Worm (Caenorhabditis elegans) whole organism, L3 larva: ENCODE measurements around the gene C39B10.5.

Source experiments
- R02D3.7 ChIP-seq: fragments of 150-350 bp; optimal IDR thresholded peaks from 2 replicates; lab custom pipeline; 2014; ENCODE audit warnings: missing biosample characterization, missing genetic modification characterization
- ZK546.5 ChIP-seq: sonication (generic microtip); optimal IDR thresholded peaks from 2 replicates; lab custom pipeline; 2017; ENCODE audit warnings: missing biosample characterization, missing genetic modification characterization
- aly-2 ChIP-seq: fragments of 150-350 bp; optimal IDR thresholded peaks from 2 replicates; lab custom pipeline; 2014; ENCODE audit warnings: missing biosample characterization, missing genetic modification characterization
- ama-1 ChIP-seq: fragments of 150-350 bp; optimal IDR thresholded peaks from 2 replicates; lab custom pipeline; 2018
- ceh-16 ChIP-seq: sonication (generic microtip); optimal IDR thresholded peaks from 2 replicates; lab custom pipeline; 2017; ENCODE audit warnings: missing biosample characterization, missing genetic modification characterization
- ceh-28 ChIP-seq: fragments of 150-350 bp; optimal IDR thresholded peaks from 2 replicates; lab custom pipeline; 2014; ENCODE audit warnings: missing biosample characterization, missing genetic modification reagents, missing genetic modification characterization
- ceh-82 ChIP-seq: fragments of 150-350 bp; optimal IDR thresholded peaks from 2 replicates; lab custom pipeline; 2014; ENCODE audit warnings: missing biosample characterization, missing genetic modification characterization
- daf-12 ChIP-seq: fragments of 150-350 bp; optimal IDR thresholded peaks from 2 replicates; lab custom pipeline; 2014; ENCODE audit warnings: missing biosample characterization, missing genetic modification reagents, missing genetic modification characterization
- egl-27 ChIP-seq: sonication (generic microtip); optimal IDR thresholded peaks from 4 replicates; lab custom pipeline; 2017; ENCODE audit warnings: missing biosample characterization, missing genetic modification reagents, missing genetic modification characterization
- egl-5 ChIP-seq: fragments of 150-350 bp; optimal IDR thresholded peaks from 2 replicates; lab custom pipeline; 2017; ENCODE audit warnings: missing biosample characterization, missing genetic modification reagents, missing genetic modification characterization, inconsistent platforms
- elt-1 ChIP-seq: fragments of 150-350 bp; optimal IDR thresholded peaks from 2 replicates; lab custom pipeline; 2014; ENCODE audit warnings: missing biosample characterization, missing genetic modification characterization
- elt-2 ChIP-seq: sonication (generic microtip); optimal IDR thresholded peaks from 2 replicates; lab custom pipeline; 2016; ENCODE audit warnings: missing genetic modification reagents, mild to moderate bottlenecking, missing genetic modification characterization, missing compliant biosample characterization
- elt-3 ChIP-seq, 3 experiments: fragments of 150-350 bp in 1 of 3; sonication (generic microtip) in 2 of 3; optimal IDR thresholded peaks; 2 replicates in 2 of 3; 4 replicates in 1 of 3; lab custom pipeline; 2014 to 2017; ENCODE audit warnings: missing biosample characterization in 3 of 3, missing genetic modification characterization in 3 of 3
- fkh-10 ChIP-seq: sonication (generic microtip); optimal IDR thresholded peaks from 2 replicates; lab custom pipeline; 2017; ENCODE audit warnings: missing biosample characterization, missing genetic modification reagents, missing genetic modification characterization
- fkh-2 ChIP-seq: fragments of 150-350 bp; optimal IDR thresholded peaks from 2 replicates; lab custom pipeline; 2014; ENCODE audit warnings: missing biosample characterization, missing genetic modification reagents, missing genetic modification characterization
- fos-1 ChIP-seq: fragments of 150-350 bp; optimal IDR thresholded peaks from 2 replicates; lab custom pipeline; 2014; ENCODE audit warnings: missing biosample characterization, missing genetic modification characterization
- hmg-11 ChIP-seq: sonication (generic microtip); optimal IDR thresholded peaks from 2 replicates; lab custom pipeline; 2016; ENCODE audit warnings: missing genetic modification characterization, missing compliant biosample characterization
- jun-1 ChIP-seq: fragments of 150-350 bp; optimal IDR thresholded peaks from 2 replicates; lab custom pipeline; 2014; ENCODE audit warnings: missing biosample characterization, missing genetic modification reagents, missing genetic modification characterization
- lin-15B ChIP-seq: fragments of 150-350 bp; optimal IDR thresholded peaks from 2 replicates; lab custom pipeline; 2014; ENCODE audit warnings: missing biosample characterization, missing genetic modification characterization
- lin-39 ChIP-seq: fragments of 150-350 bp; optimal IDR thresholded peaks from 2 replicates; lab custom pipeline; 2018; ENCODE audit warnings: missing biosample characterization, missing genetic modification reagents, missing genetic modification characterization
- mdl-1 ChIP-seq: fragments of 150-350 bp; optimal IDR thresholded peaks from 2 replicates; lab custom pipeline; 2014; ENCODE audit warnings: missing biosample characterization, missing genetic modification characterization
- nfya-1 ChIP-seq: sonication (generic microtip); optimal IDR thresholded peaks from 2 replicates; lab custom pipeline; 2017; ENCODE audit warnings: missing genetic modification characterization, mild to moderate bottlenecking, missing compliant biosample characterization, antibody characterized with exemption, moderate library complexity; ENCODE audit not compliant: insufficient read depth
- nhr-11 ChIP-seq: fragments of 150-350 bp; optimal IDR thresholded peaks from 2 replicates; lab custom pipeline; 2014; ENCODE audit warnings: missing biosample characterization, missing genetic modification characterization
- nhr-23 ChIP-seq: fragments of 150-350 bp; optimal IDR thresholded peaks from 2 replicates; lab custom pipeline; 2014; ENCODE audit warnings: missing biosample characterization, missing genetic modification reagents, missing genetic modification characterization
- nhr-237 ChIP-seq: fragments of 150-350 bp; optimal IDR thresholded peaks from 2 replicates; lab custom pipeline; 2014; ENCODE audit warnings: missing biosample characterization, missing genetic modification characterization
- nhr-25 ChIP-seq: sonication (generic microtip); optimal IDR thresholded peaks from 2 replicates; lab custom pipeline; 2017; ENCODE audit warnings: missing biosample characterization, missing genetic modification characterization
- nhr-28 ChIP-seq: fragments of 150-350 bp; optimal IDR thresholded peaks from 2 replicates; lab custom pipeline; 2014; ENCODE audit warnings: missing biosample characterization, missing genetic modification characterization
- nhr-43 ChIP-seq: sonication (generic microtip); optimal IDR thresholded peaks from 2 replicates; lab custom pipeline; 2016; ENCODE audit warnings: mild to moderate bottlenecking, missing genetic modification characterization, missing compliant biosample characterization; ENCODE audit not compliant: poor library complexity, severe bottlenecking
- nhr-77 ChIP-seq: fragments of 150-350 bp; optimal IDR thresholded peaks from 2 replicates; lab custom pipeline; 2014; ENCODE audit warnings: missing biosample characterization, missing genetic modification characterization
- pha-4 ChIP-seq: fragments of 150-350 bp; optimal IDR thresholded peaks from 2 replicates; lab custom pipeline; 2014; ENCODE audit warnings: missing biosample characterization, missing genetic modification reagents, missing genetic modification characterization
- pqm-1 ChIP-seq: fragments of 150-350 bp; optimal IDR thresholded peaks from 2 replicates; lab custom pipeline; 2017; ENCODE audit warnings: missing biosample characterization, missing genetic modification characterization, inconsistent platforms
- sea-2 ChIP-seq: fragments of 150-350 bp; sonication (generic microtip); optimal IDR thresholded peaks from 4 replicates; lab custom pipeline; 2014; ENCODE audit warnings: missing biosample characterization, missing genetic modification reagents, missing genetic modification characterization
- snpc-4 ChIP-seq: fragments of 150-350 bp; optimal IDR thresholded peaks from 2 replicates; lab custom pipeline; 2014; ENCODE audit warnings: missing biosample characterization, missing genetic modification characterization
- tbx-2 ChIP-seq: sonication (generic microtip); optimal IDR thresholded peaks from 2 replicates; lab custom pipeline; 2016; ENCODE audit warnings: mild to moderate bottlenecking, missing genetic modification characterization, missing compliant biosample characterization
- unc-39 ChIP-seq: sonication (generic microtip); optimal IDR thresholded peaks from 4 replicates; lab custom pipeline; 2017; ENCODE audit warnings: missing biosample characterization, missing genetic modification characterization
- unc-62 ChIP-seq: fragments of 150-350 bp; sonication (generic microtip); optimal IDR thresholded peaks from 4 replicates; lab custom pipeline; 2014; ENCODE audit warnings: missing biosample characterization, missing genetic modification reagents, missing genetic modification characterization
- zag-1 ChIP-seq: fragments of 150-350 bp; optimal IDR thresholded peaks from 2 replicates; lab custom pipeline; 2014; ENCODE audit warnings: missing biosample characterization, missing genetic modification characterization
- ztf-11 ChIP-seq: fragments of 150-350 bp; optimal IDR thresholded peaks from 2 replicates; lab custom pipeline; 2014; ENCODE audit warnings: missing biosample characterization, missing genetic modification characterization
- ztf-4 ChIP-seq: fragments of 150-350 bp; optimal IDR thresholded peaks from 2 replicates; lab custom pipeline; 2014; ENCODE audit warnings: missing biosample characterization, missing genetic modification characterization

C39B10.5 gene

ce11 chrX:10422714-10423113 is 24.4 kb upstream of the C39B10.5 start:
- TF ChIP-seq elt-1 (tag; lab: Kevin White, UChicago) (no peak), daf-12 (tag; lab: Kevin White, UChicago) (no peak), pqm-1 (tag; lab: Kevin White, UChicago) (no peak)

ce11 chrX:10424744-10425143 is 22.4 kb upstream of the C39B10.5 start:
- no peak for TF ChIP-seq fkh-10
- TF ChIP-seq nhr-11 = no peak
- TF ChIP-seq fkh-2 (tag; lab: Kevin White, UChicago) = no peak
- no peak for TF ChIP-seq zag-1
- TF ChIP-seq lin-39 = no peak
- no peak for TF ChIP-seq R02D3.7 (tag; lab: Kevin White, UChicago)
- no peak for TF ChIP-seq lin-15B (tag; lab: Kevin White, UChicago)
- no peak for TF ChIP-seq pha-4 (tag; lab: Kevin White, UChicago)
- no peak for TF ChIP-seq ceh-28
- no peak for TF ChIP-seq nhr-28 (tag; lab: Kevin White, UChicago)
- no peak for TF ChIP-seq elt-3 (tag; optimal IDR thresholded peaks at IDR 0.05; lab: Kevin White, UChicago)
- TF ChIP-seq ZK546.5 (tag; lab: Kevin White, UChicago) = no peak
- TF ChIP-seq unc-39 (tag; lab: Kevin White, UChicago) = no peak
- TF ChIP-seq nhr-43 (tag; lab: Kevin White, UChicago) = no peak

- TF ChIP-seq fos-1 (tag; lab: Kevin White, UChicago) = no peak
- TF ChIP-seq R02D3.7 (tag; lab: Kevin White, UChicago) = no peak
- TF ChIP-seq unc-39 (tag; lab: Kevin White, UChicago) = no peak
- no peak for TF ChIP-seq elt-1 (tag; lab: Kevin White, UChicago)
- TF ChIP-seq pqm-1 (tag; lab: Kevin White, UChicago) = no peak
- TF ChIP-seq fkh-10 = no peak
- TF ChIP-seq nhr-77 = no peak
- no peak for TF ChIP-seq mdl-1
- TF ChIP-seq nhr-237 (tag; lab: Kevin White, UChicago) = no peak
- TF ChIP-seq ceh-16 (tag; lab: Kevin White, UChicago) = no peak
- TF ChIP-seq lin-15B (tag; lab: Kevin White, UChicago) = no peak
- no peak for TF ChIP-seq egl-27 (tag; lab: Kevin White, UChicago)
- TF ChIP-seq ceh-28 = no peak
Measured at ce11 chrX:10428109-10428508, 19.0 kb upstream of the C39B10.5 start.

- TF ChIP-seq jun-1 (tag; lab: Kevin White, UChicago) = no peak
- TF ChIP-seq, all 47 proteins: peak for 0
Measured at ce11 chrX:10428557-10428956, 18.6 kb upstream of the C39B10.5 start, which contains the start of gene mig-15. TSS of gene mig-15 (minus strand) at chrX:10428657.

ce11 chrX:10429203-10429602 is 17.9 kb upstream of the C39B10.5 start:
- no peak for TF ChIP-seq snpc-4 (tag; lab: Kevin White, UChicago)
- TF ChIP-seq nhr-23 = peak; percentile 22
- no peak for TF ChIP-seq tbx-2
- TF ChIP-seq nhr-25 (tag; lab: Kevin White, UChicago) = peak; percentile 71

ce11 chrX:10430866-10431265 is 16.3 kb upstream of the C39B10.5 start:
- TF ChIP-seq lin-15B (tag; lab: Kevin White, UChicago) (no peak), nhr-43 (tag; lab: Kevin White, UChicago) (peak; percentile 33), ama-1 (lab: Kevin White, UChicago) (no peak), nfya-1 (tag; lab: Kevin White, UChicago) (peak; percentile 46), hmg-11 (tag; lab: Kevin White, UChicago) (peak; percentile 14), ceh-82 (no peak), elt-1 (tag; lab: Kevin White, UChicago) (peak; percentile 11), fkh-2 (tag; lab: Kevin White, UChicago) (no peak), ztf-4 (tag; lab: Kevin White, UChicago) (no peak), aly-2 (tag; lab: Kevin White, UChicago) (no peak), nhr-23 (peak; percentile 65), ztf-11 (tag; lab: Kevin White, UChicago) (no peak), unc-62 (GFP tag; lab: Kevin White, UChicago) (peak; percentile 23), elt-3 (tag; optimal IDR thresholded peaks at IDR 0.05; lab: Kevin White, UChicago) (peak in 1 of 3 experiments; percentile 83), ZK546.5 (tag; lab: Kevin White, UChicago) (no peak), nhr-25 (tag; lab: Kevin White, UChicago) (peak; percentile 8), sea-2 (GFP tag; lab: Kevin White, UChicago) (no peak), nhr-11 (no peak), ceh-16 (tag; lab: Kevin White, UChicago) (no peak), elt-2 (tag; lab: Kevin White, UChicago) (peak; percentile 84), ceh-28 (peak; percentile 11), nhr-237 (tag; lab: Kevin White, UChicago) (no peak), egl-5 (no peak), lin-39 (peak; percentile 88), nhr-77 (no peak)
